Fruit fly (Drosophila melanogaster) whole organism, pupa: ENCODE results near the gene CG3961.

Source experiments
- CG13204 ChIP-seq: fragments of 200-800 bp; sonication (Bioruptor generic); optimal IDR thresholded peaks from 2 replicates; lab custom pipeline; 2018; ENCODE audit warnings: missing biosample characterization, mild to moderate bottlenecking, missing genetic modification characterization, moderate library complexity
- CG15710 ChIP-seq: fragments of 200-800 bp; sonication (Bioruptor generic); optimal IDR thresholded peaks from 2 replicates; lab custom pipeline; 2018; ENCODE audit warnings: missing biosample characterization, mild to moderate bottlenecking, missing genetic modification characterization, moderate library complexity
- CG17806 ChIP-seq: fragments of 200-800 bp; sonication (Bioruptor generic); optimal IDR thresholded peaks from 2 replicates; lab custom pipeline; 2018; ENCODE audit warnings: missing biosample characterization, mild to moderate bottlenecking, missing genetic modification characterization, moderate library complexity
- CG32121 ChIP-seq: fragments of 200-800 bp; sonication (Bioruptor generic); IDR thresholded peaks from 2 replicates; pipeline ENCODE4 v1.3.6; 2022; ENCODE audit warnings: missing biosample characterization, missing genetic modification characterization
- CG34367 ChIP-seq: fragments of 200-800 bp; sonication (Bioruptor generic); optimal IDR thresholded peaks from 2 replicates; lab custom pipeline; 2018; ENCODE audit warnings: missing biosample characterization, mild to moderate bottlenecking, missing genetic modification characterization
- CG8159 ChIP-seq: fragments of 200-800 bp; sonication (Bioruptor generic); optimal IDR thresholded peaks from 3 replicates; lab custom pipeline; 2018; ENCODE audit warnings: missing biosample characterization, mild to moderate bottlenecking, missing genetic modification characterization, moderate library complexity
- CG8301 ChIP-seq: fragments of 200-800 bp; sonication (Bioruptor generic); optimal IDR thresholded peaks from 2 replicates; lab custom pipeline; 2018; ENCODE audit warnings: missing biosample characterization, mild to moderate bottlenecking, missing genetic modification characterization
- EcR ChIP-seq: fragments of 200-800 bp; sonication (Bioruptor generic); optimal IDR thresholded peaks from 3 replicates; lab custom pipeline; 2019; ENCODE audit warnings: missing biosample characterization, missing genetic modification characterization, mild to moderate bottlenecking, moderate library complexity, missing genetic modification reagents
- Pif1B ChIP-seq: fragments of 200-800 bp; sonication (Bioruptor generic); optimal IDR thresholded peaks from 3 replicates; lab custom pipeline; 2016; ENCODE audit warnings: missing biosample characterization, missing genetic modification characterization
- Snoo ChIP-seq: fragments of 200-800 bp; sonication (Bioruptor generic); optimal IDR thresholded peaks from 3 replicates; lab custom pipeline; 2017; ENCODE audit warnings: missing biosample characterization, mild to moderate bottlenecking, missing genetic modification characterization, inconsistent platforms
- fd96Ca ChIP-seq: fragments of 200-800 bp; sonication (Bioruptor generic); IDR thresholded peaks from 3 replicates; pipeline ENCODE4 v1.3.6; 2022; ENCODE audit warnings: missing biosample characterization, missing genetic modification characterization
- gl ChIP-seq: fragments of 200-800 bp; sonication (Bioruptor generic); optimal IDR thresholded peaks from 2 replicates; lab custom pipeline; 2018; ENCODE audit warnings: missing biosample characterization, mild to moderate bottlenecking, missing genetic modification characterization
- rn ChIP-seq: fragments of 200-800 bp; sonication (Bioruptor generic); IDR thresholded peaks from 2 replicates; pipeline ENCODE4 v1.3.6; 2022; ENCODE audit warnings: missing biosample characterization, missing genetic modification characterization

DNA sequence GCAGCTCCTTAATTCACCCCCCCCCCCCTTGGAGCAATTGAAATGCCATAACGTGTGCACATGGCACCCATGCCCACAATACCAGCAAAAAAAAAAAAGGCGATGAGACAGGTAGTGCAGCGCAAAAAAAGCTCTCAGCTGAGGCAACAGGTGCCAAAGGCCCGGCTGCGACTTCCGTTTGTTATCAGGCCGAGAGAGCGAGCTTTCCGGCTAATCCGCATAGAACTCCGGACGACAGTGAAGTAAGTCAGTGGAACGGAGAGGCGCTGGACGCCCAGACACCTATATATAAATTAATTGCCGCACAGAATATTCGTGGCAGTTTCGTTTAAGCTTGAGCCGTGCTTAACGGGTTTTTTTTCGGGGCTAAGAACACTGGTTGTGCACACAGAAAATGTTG lies 27.0 kb downstream of the CG3961 start, which contains the start of gene CG6865:
- TF ChIP-seq EcR: no peak
- TF ChIP-seq CG15710 (tag; lab: Kevin White, UChicago): no peak
- TF ChIP-seq CG17806 (tag; lab: Kevin White, UChicago): no peak
- no peak for TF ChIP-seq fd96Ca (GFP tag; lab: Robert Waterston, UW)
- no peak for TF ChIP-seq CG13204
- no peak for TF ChIP-seq rn
- TF ChIP-seq Pif1B (GFP tag; lab: Kevin White, UChicago): no peak
- no peak for TF ChIP-seq Snoo (tag; lab: Kevin White, UChicago)
- no peak for TF ChIP-seq CG32121 (GFP tag; lab: Robert Waterston, UW)
- TF ChIP-seq CG8301 (tag; lab: Kevin White, UChicago): no peak
- no peak for TF ChIP-seq CG8159
- no peak for TF ChIP-seq CG34367 (tag; lab: Kevin White, UChicago)
- TF ChIP-seq gl (tag; lab: Kevin White, UChicago): no peak
